Fruit fly (Drosophila melanogaster): Measurements from ENCODE around the gene CG4914.

The CG4914 gene

DNA sequence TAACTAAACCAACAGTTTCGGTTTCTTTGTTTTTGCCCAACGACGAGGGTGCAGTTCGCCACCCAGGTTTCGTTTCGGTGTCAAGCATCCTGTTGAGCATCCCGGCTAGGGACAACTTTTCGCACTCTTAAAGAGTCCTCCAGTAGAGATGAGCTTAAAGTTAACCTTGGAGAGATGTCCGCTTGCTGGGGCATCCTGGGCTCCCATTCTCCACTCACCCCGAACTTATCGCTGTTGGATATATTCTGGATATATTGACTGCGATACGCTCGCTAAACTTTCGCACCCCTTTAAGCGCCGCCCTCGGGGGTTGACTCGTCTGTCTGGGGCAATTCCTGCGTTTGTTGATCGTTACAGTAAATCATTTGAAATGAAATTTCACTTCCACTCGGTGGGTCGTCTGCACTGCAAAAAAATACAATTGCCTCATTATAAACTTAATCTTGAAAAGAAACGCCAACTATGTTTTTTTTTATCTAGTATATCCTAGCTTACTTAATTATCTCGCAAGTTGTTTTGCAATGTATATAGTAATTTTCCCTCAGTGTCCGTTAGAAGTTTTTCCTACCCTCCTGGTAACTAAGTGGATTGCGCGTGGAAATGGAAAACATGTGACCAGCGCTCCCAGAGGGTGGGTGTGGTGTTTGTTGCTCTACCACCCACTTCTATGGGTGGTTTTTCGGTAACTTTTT is 16.2 kb downstream of the CG4914 start (continued):
- TF ChIP-seq CG8632 (GFP tag; optimal IDR thresholded peaks at IDR 0.05) (no peak), dsx (GFP tag; optimal IDR thresholded peaks at IDR 0.05; ENCODE audit: poor library complexity, severe bottlenecking) (no peak), CG9139 (GFP tag; optimal IDR thresholded peaks at IDR 0.05) (no peak), Sox15 (GFP tag; optimal IDR thresholded peaks at IDR 0.05) (no peak), CG8319 (GFP tag; optimal IDR thresholded peaks at IDR 0.05) (no peak), Smox (GFP tag; optimal IDR thresholded peaks at IDR 0.05) (peak; percentile 33), CG3032 (tag; optimal IDR thresholded peaks at IDR 0.05) (no peak), Hr39 (GFP tag; optimal IDR thresholded peaks at IDR 0.05) (peak; percentile 36), Met (GFP tag; optimal IDR thresholded peaks at IDR 0.05) (peak; percentile 48), svp (GFP tag) (peak; percentile 65), CG15336 (GFP tag; IDR thresholded peaks at IDR 0.05) (0 out of 2 replicates have a peak, but pooled peaks have one; percentile 25), CG7368 (GFP tag; optimal IDR thresholded peaks at IDR 0.05) (no peak), ss (GFP tag; optimal IDR thresholded peaks at IDR 0.05) (peak in 1 of 2 experiments; percentile 17), dac (GFP tag; optimal IDR thresholded peaks at IDR 0.05) (no peak), salr (GFP tag; optimal IDR thresholded peaks at IDR 0.05) (no peak), CG16779 (tag; optimal IDR thresholded peaks at IDR 0.05) (no peak), CG1621 (tag; optimal IDR thresholded peaks at IDR 0.05) (no peak), Hr4 (GFP tag; optimal IDR thresholded peaks at IDR 0.05) (no peak), CG8119 (GFP tag; IDR thresholded peaks at IDR 0.05) (no peak), spab (GFP tag; optimal IDR thresholded peaks at IDR 0.05) (peak; percentile 20), CG10669 (GFP tag; optimal IDR thresholded peaks at IDR 0.05) (peak; percentile 10), CG6792 (GFP tag; optimal IDR thresholded peaks at IDR 0.05) (peak; percentile 14), eg (GFP tag; IDR thresholded peaks at IDR 0.05) (0 out of 3 replicates have a peak, but pooled peaks have one; percentile 22), OdsH (GFP tag; optimal IDR thresholded peaks at IDR 0.05) (peak; percentile 45), CG32006 (GFP tag; optimal IDR thresholded peaks at IDR 0.05) (peak; percentile 26), net (GFP tag; optimal IDR thresholded peaks at IDR 0.05) (no peak), Eip75B (GFP tag; optimal IDR thresholded peaks at IDR 0.05) (peak; percentile 29), acj6 (GFP tag; optimal IDR thresholded peaks at IDR 0.05) (peak; percentile 23), achi (GFP tag; optimal IDR thresholded peaks at IDR 0.05) (peak; percentile 44), topi (GFP tag; optimal IDR thresholded peaks at IDR 0.05) (peak; percentile 44), lz (GFP tag; optimal IDR thresholded peaks at IDR 0.05) (peak; percentile 50), fkh (GFP tag; optimal IDR thresholded peaks at IDR 0.05) (no peak), esn (GFP tag; optimal IDR thresholded peaks at IDR 0.05) (peak; percentile 63)

DNA sequence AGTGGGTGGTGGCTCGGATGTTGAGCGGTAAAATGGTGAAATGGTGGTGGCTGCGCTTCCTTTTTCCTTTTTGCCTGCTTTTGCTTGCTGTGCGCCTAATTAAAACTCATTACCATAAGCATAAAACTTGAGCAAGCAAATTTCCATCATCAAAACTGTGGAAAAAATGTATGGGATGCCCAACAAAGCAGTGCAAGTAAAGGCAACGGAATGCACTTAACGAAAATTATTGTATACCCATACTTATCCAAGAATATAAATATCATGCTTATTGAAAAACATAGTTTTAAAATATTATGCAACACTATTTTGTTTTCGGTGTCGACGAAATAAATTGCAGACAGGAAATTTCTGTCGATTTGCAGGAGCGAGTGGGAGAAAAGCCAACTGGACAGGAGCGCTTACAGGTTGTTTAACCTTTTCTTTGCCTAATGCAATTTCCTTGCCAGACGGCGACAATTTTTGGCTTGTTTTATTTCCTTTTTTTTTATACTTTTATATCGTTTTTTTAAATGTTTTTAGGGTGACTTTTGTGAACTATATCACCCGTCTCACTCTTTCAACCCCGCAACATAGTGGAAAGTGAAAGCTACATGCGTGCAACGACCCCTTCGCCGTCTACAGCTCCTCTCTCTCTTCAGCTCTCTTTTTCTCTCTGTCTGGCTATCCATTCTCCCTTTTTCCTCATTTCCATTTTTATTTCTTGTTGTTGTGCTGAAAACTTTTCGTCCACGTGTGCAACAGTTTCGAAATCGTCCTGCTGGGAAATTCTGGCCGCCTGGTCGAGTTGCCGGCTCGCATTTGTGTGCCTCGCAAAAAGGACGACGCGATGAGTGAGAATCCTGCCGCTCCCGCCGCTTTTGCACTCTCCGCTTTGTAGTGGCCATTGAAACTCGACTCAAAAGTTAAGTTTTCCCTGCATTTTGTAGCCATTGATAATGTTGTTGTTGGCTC is 17.7 kb downstream of the CG4914 start:
- TF ChIP-seq CG8319 (GFP tag; optimal IDR thresholded peaks at IDR 0.05): no peak
- no peak for TF ChIP-seq CG6276 (GFP tag; optimal IDR thresholded peaks at IDR 0.05)
- TF ChIP-seq Blimp-1 (GFP tag; optimal IDR thresholded peaks at IDR 0.05): peak; percentile 10
- no peak for TF ChIP-seq CG10669 (GFP tag; optimal IDR thresholded peaks at IDR 0.05)
- no peak for TF ChIP-seq vri (GFP tag; optimal IDR thresholded peaks at IDR 0.05)
- TF ChIP-seq CG6808 (GFP tag; optimal IDR thresholded peaks at IDR 0.05): no peak
- peak; percentile 31 for TF ChIP-seq CG32006 (GFP tag; optimal IDR thresholded peaks at IDR 0.05)
- TF ChIP-seq acj6 (GFP tag; optimal IDR thresholded peaks at IDR 0.05): no peak
- no peak for TF ChIP-seq spab (GFP tag; optimal IDR thresholded peaks at IDR 0.05)
- TF ChIP-seq Eip75B (GFP tag; optimal IDR thresholded peaks at IDR 0.05): no peak
- TF ChIP-seq CG16779 (tag; optimal IDR thresholded peaks at IDR 0.05): no peak
- peak; percentile 34 for TF ChIP-seq Hr4 (GFP tag; optimal IDR thresholded peaks at IDR 0.05)
- peak; percentile 13 for TF ChIP-seq pdm3 (GFP tag; optimal IDR thresholded peaks at IDR 0.05)
